Fruit fly (Drosophila melanogaster) whole organism, embryonic: ENCODE results near the gene Rpn1.

Experiments
- ATbp ChIP-seq: fragments of 200-800 bp; sonication (Bioruptor generic); optimal IDR thresholded peaks from 2 replicates; lab custom pipeline; 2017; ENCODE audit warnings: missing biosample characterization, mild to moderate bottlenecking, missing genetic modification characterization, missing genetic modification reagents
- B-H2 ChIP-seq: fragments of 200-800 bp; sonication (Bioruptor generic); optimal IDR thresholded peaks from 2 replicates; lab custom pipeline; 2018; ENCODE audit warnings: missing biosample characterization, mild to moderate bottlenecking, missing genetic modification characterization
- CG11247 ChIP-seq: fragments of 200-800 bp; sonication (Bioruptor generic); IDR thresholded peaks from 2 replicates; pipeline ENCODE4 v1.3.6; 2022; ENCODE audit warnings: missing biosample characterization, missing genetic modification characterization
- CG11696 ChIP-seq: fragments of 200-800 bp; sonication (Bioruptor generic); IDR thresholded peaks from 2 replicates; pipeline ENCODE4 v1.3.6; 2022; ENCODE audit warnings: missing biosample characterization, missing genetic modification characterization
- CG12769 ChIP-seq: fragments of 200-800 bp; sonication (Bioruptor generic); optimal IDR thresholded peaks from 2 replicates; lab custom pipeline; 2019; ENCODE audit warnings: missing biosample characterization, mild to moderate bottlenecking, missing genetic modification characterization, moderate library complexity
- CG15479 ChIP-seq: fragments of 200-800 bp; sonication (Bioruptor generic); optimal IDR thresholded peaks from 3 replicates; lab custom pipeline; 2019; ENCODE audit warnings: missing biosample characterization, mild to moderate bottlenecking, missing genetic modification characterization, moderate library complexity
- CG17361 ChIP-seq: fragments of 200-800 bp; sonication (Bioruptor generic); IDR thresholded peaks from 3 replicates; pipeline ENCODE4 v1.3.6; 2022; ENCODE audit warnings: missing biosample characterization, missing genetic modification characterization
- CG17802 ChIP-seq: fragments of 200-800 bp; sonication (Bioruptor generic); optimal IDR thresholded peaks from 2 replicates; lab custom pipeline; 2018; ENCODE audit warnings: missing biosample characterization, mild to moderate bottlenecking, missing genetic modification characterization, moderate library complexity
- CG30020 ChIP-seq: fragments of 200-800 bp; optimal IDR thresholded peaks from 2 replicates; lab custom pipeline; 2019; ENCODE audit warnings: missing biosample characterization, mild to moderate bottlenecking, missing genetic modification characterization, moderate library complexity
- CG3163 ChIP-seq: fragments of 200-800 bp; sonication (Bioruptor generic); optimal IDR thresholded peaks from 3 replicates; lab custom pipeline; 2016; ENCODE audit warnings: missing biosample characterization, missing genetic modification characterization
- CG32532 ChIP-seq: fragments of 200-800 bp; sonication (Bioruptor generic); IDR thresholded peaks from 2 replicates; pipeline ENCODE4 v1.3.6; 2022; ENCODE audit warnings: missing biosample characterization, missing genetic modification characterization
- CG4282 ChIP-seq: fragments of 200-800 bp; sonication (Bioruptor generic); optimal IDR thresholded peaks from 2 replicates; lab custom pipeline; 2016; ENCODE audit warnings: missing biosample characterization, missing genetic modification characterization
- CG43689 ChIP-seq: fragments of 200-800 bp; sonication (Bioruptor generic); IDR thresholded peaks from 2 replicates; pipeline ENCODE4 v1.3.6; 2022; ENCODE audit warnings: missing biosample characterization, missing genetic modification characterization
- CG4820 ChIP-seq: fragments of 200-800 bp; sonication (Bioruptor generic); optimal IDR thresholded peaks from 3 replicates; lab custom pipeline; 2016; ENCODE audit warnings: missing biosample characterization, missing genetic modification characterization
- CG6272 ChIP-seq: fragments of 200-800 bp; sonication (Bioruptor generic); IDR thresholded peaks from 2 replicates; pipeline ENCODE4 v1.3.6; 2022; ENCODE audit warnings: missing biosample characterization, missing genetic modification characterization
- Dad ChIP-seq: fragments of 200-800 bp; sonication (Bioruptor generic); optimal IDR thresholded peaks from 3 replicates; lab custom pipeline; 2016; ENCODE audit warnings: missing biosample characterization, missing genetic modification characterization
- Doc2 ChIP-seq: fragments of 200-800 bp; sonication (Bioruptor generic); IDR thresholded peaks from 2 replicates; pipeline ENCODE4 v1.3.6; 2022; ENCODE audit warnings: missing biosample characterization, missing genetic modification characterization
- Elba2 ChIP-seq: fragments of 200-800 bp; sonication (Bioruptor generic); optimal IDR thresholded peaks from 3 replicates; lab custom pipeline; 2016; ENCODE audit warnings: missing biosample characterization, missing genetic modification characterization
- Ets97D ChIP-seq: fragments of 200-800 bp; sonication (Bioruptor generic); optimal IDR thresholded peaks from 3 replicates; lab custom pipeline; 2016; ENCODE audit warnings: missing biosample characterization, missing genetic modification characterization
- H2.0 ChIP-seq: fragments of 200-800 bp; sonication (Bioruptor generic); IDR thresholded peaks from 2 replicates; pipeline ENCODE4 v1.3.6; 2022; ENCODE audit warnings: missing biosample characterization, missing genetic modification characterization
- HLH4C ChIP-seq: fragments of 200-800 bp; sonication (Bioruptor generic); IDR thresholded peaks from 3 replicates; pipeline ENCODE4 v1.3.6; 2022; ENCODE audit warnings: missing biosample characterization, missing genetic modification characterization; ENCODE audit not compliant: partially characterized antibody
- Lpt ChIP-seq: fragments of >200 bp; optimal IDR thresholded peaks from 2 replicates; lab custom pipeline; 2018; ENCODE audit warnings: missing biosample characterization, missing genetic modification characterization
- MESR4 ChIP-seq: fragments of 200-800 bp; sonication (Bioruptor generic); optimal IDR thresholded peaks from 2 replicates; lab custom pipeline; 2018; ENCODE audit warnings: missing biosample characterization, mild to moderate bottlenecking, missing genetic modification characterization, moderate library complexity
- Med ChIP-seq: fragments of 200-800 bp; sonication (Bioruptor generic); peaks from one replicate; lab custom pipeline; 2016; ENCODE audit warnings: missing biosample characterization, missing genetic modification characterization, mild to moderate bottlenecking, inconsistent platforms, moderate library complexity
- Optix ChIP-seq: fragments of 200-800 bp; sonication (Bioruptor generic); IDR thresholded peaks from 3 replicates; pipeline ENCODE4 v1.3.6; 2022; ENCODE audit warnings: missing biosample characterization, missing genetic modification characterization
- Ptx1 ChIP-seq: fragments of 200-800 bp; sonication (Bioruptor generic); IDR thresholded peaks from 2 replicates; pipeline ENCODE4 v1.3.6; 2022; ENCODE audit warnings: missing biosample characterization, missing genetic modification characterization
- Ravus ChIP-seq: fragments of 200-800 bp; sonication (Bioruptor generic); IDR thresholded peaks from 2 replicates; pipeline ENCODE4 v1.3.6; 2022; ENCODE audit warnings: missing biosample characterization, missing genetic modification characterization
- Vsx1 ChIP-seq: fragments of 200-800 bp; sonication (Bioruptor generic); optimal IDR thresholded peaks from 2 replicates; lab custom pipeline; 2017; ENCODE audit warnings: missing biosample characterization, mild to moderate bottlenecking, missing genetic modification characterization, missing genetic modification reagents
- ase ChIP-seq: fragments of 200-800 bp; sonication (Bioruptor generic); IDR thresholded peaks from 3 replicates; pipeline ENCODE4 v1.3.6; 2022; ENCODE audit warnings: missing biosample characterization, missing genetic modification characterization
- caup ChIP-seq: fragments of 200-800 bp; sonication (Bioruptor generic); optimal IDR thresholded peaks from 3 replicates; lab custom pipeline; 2017; ENCODE audit warnings: missing biosample characterization, mild to moderate bottlenecking, missing genetic modification characterization, moderate library complexity; ENCODE audit not compliant: severe bottlenecking
- ci ChIP-seq: fragments of 200-800 bp; sonication (Bioruptor generic); IDR thresholded peaks from 3 replicates; pipeline ENCODE4 v1.3.6; 2022; ENCODE audit warnings: missing biosample characterization, missing genetic modification characterization
- ems ChIP-seq: fragments of 200-800 bp; sonication (Bioruptor generic); optimal IDR thresholded peaks from 3 replicates; lab custom pipeline; 2016; ENCODE audit warnings: missing biosample characterization, missing genetic modification characterization
- esg ChIP-seq: fragments of 200-800 bp; sonication (Bioruptor generic); conservative IDR thresholded peaks from 2 replicates; pipeline ENCODE4 v1.3.6; 2022; ENCODE audit warnings: missing biosample characterization, missing genetic modification characterization
- fd102C ChIP-seq: fragments of 200-800 bp; sonication (Bioruptor generic); optimal IDR thresholded peaks from 2 replicates; lab custom pipeline; 2018; ENCODE audit warnings: missing biosample characterization, mild to moderate bottlenecking, missing genetic modification characterization, moderate library complexity
- gce ChIP-seq: fragments of 200-800 bp; sonication (Bioruptor generic); IDR thresholded peaks from 3 replicates; pipeline ENCODE4 v1.3.6; 2022; ENCODE audit warnings: missing biosample characterization, missing genetic modification characterization
- gem ChIP-seq: fragments of 200-800 bp; sonication (Bioruptor generic); optimal IDR thresholded peaks from 2 replicates; lab custom pipeline; 2019; ENCODE audit warnings: missing biosample characterization, mild to moderate bottlenecking, missing genetic modification characterization, moderate library complexity
- gsb ChIP-seq: fragments of 200-800 bp; sonication (Bioruptor generic); IDR thresholded peaks from 2 replicates; pipeline ENCODE4 v1.3.6; 2022; ENCODE audit warnings: missing biosample characterization, missing genetic modification characterization
- inv ChIP-seq: fragments of 200-800 bp; sonication (Bioruptor generic); IDR thresholded peaks from 2 replicates; pipeline ENCODE4 v1.3.6; 2022; ENCODE audit warnings: missing biosample characterization, missing genetic modification characterization; ENCODE audit not compliant: partially characterized antibody
- lilli ChIP-seq: fragments of 200-800 bp; sonication (Bioruptor generic); optimal IDR thresholded peaks from 3 replicates; lab custom pipeline; 2016; ENCODE audit warnings: missing biosample characterization, missing genetic modification characterization
- luna ChIP-seq: fragments of 200-800 bp; sonication (Bioruptor generic); optimal IDR thresholded peaks from 2 replicates; lab custom pipeline; 2016; ENCODE audit warnings: missing biosample characterization, missing genetic modification characterization
- sc ChIP-seq, 3 experiments: fragments of >200 bp in 2 of 3; fragments of 200-800 bp in 1 of 3; sonication (Bioruptor generic) in 1 of 3; optimal IDR thresholded peaks; 2 replicates in 2 of 3; 3 replicates in 1 of 3; lab custom pipeline; 2017; ENCODE audit warnings: mild to moderate bottlenecking in 1 of 3, missing biosample characterization in 1 of 3, missing genetic modification characterization in 1 of 3, missing genetic modification reagents in 1 of 3
- sd ChIP-seq: fragments of 200-800 bp; sonication (Bioruptor generic); optimal IDR thresholded peaks from 3 replicates; lab custom pipeline; 2018; ENCODE audit warnings: missing biosample characterization, mild to moderate bottlenecking, missing genetic modification characterization, moderate library complexity
- shn ChIP-seq: fragments of 200-800 bp; sonication (Bioruptor generic); optimal IDR thresholded peaks from 3 replicates; lab custom pipeline; 2016; ENCODE audit warnings: missing biosample characterization, missing genetic modification characterization
- sima ChIP-seq: fragments of 200-800 bp; sonication (Bioruptor generic); optimal IDR thresholded peaks from 2 replicates; lab custom pipeline; 2016; ENCODE audit warnings: missing biosample characterization, missing genetic modification characterization
- slou ChIP-seq: fragments of 200-800 bp; sonication (Bioruptor generic); optimal IDR thresholded peaks from 3 replicates; lab custom pipeline; 2016; ENCODE audit warnings: missing biosample characterization, missing genetic modification characterization
- ssp ChIP-seq: fragments of 200-800 bp; sonication (Bioruptor generic); IDR thresholded peaks from 2 replicates; pipeline ENCODE4 v1.3.6; 2022; ENCODE audit warnings: missing biosample characterization, missing genetic modification characterization
- sug ChIP-seq: fragments of 200-800 bp; optimal IDR thresholded peaks from 2 replicates; lab custom pipeline; 2019; ENCODE audit warnings: missing biosample characterization, mild to moderate bottlenecking, missing genetic modification characterization, moderate library complexity
- tgo ChIP-seq: fragments of 200-800 bp; sonication (Bioruptor generic); IDR thresholded peaks from 3 replicates; pipeline ENCODE4 v1.3.6; 2022; ENCODE audit warnings: missing biosample characterization, missing genetic modification characterization
- toy ChIP-seq: fragments of 200-800 bp; sonication (Bioruptor generic); IDR thresholded peaks from 2 replicates; pipeline ENCODE4 v1.3.6; 2022; ENCODE audit warnings: missing biosample characterization, missing genetic modification characterization

Rpn1 gene

dm6 chr3L:19902560-19903399, 12.1 kb upstream of the Rpn1 start (continued):
- TF ChIP-seq B-H2 (GFP tag; lab: Kevin White, UChicago) (peak; percentile 50), Ptx1 (GFP tag; lab: Robert Waterston, UW) (peak; percentile 96), CG43689 (no peak; the same call in none of the 2 replicates), CG11247 (GFP tag; lab: Robert Waterston, UW) (peak; percentile 90), shn (GFP tag; lab: Kevin White, UChicago) (peak; percentile 95), Med (GFP tag; lab: Kevin White, UChicago) (peak; percentile 99), esg (GFP tag; lab: Robert Waterston, UW) (peak; percentile 95), ci (GFP tag; lab: Robert Waterston, UW) (peak; percentile 96), slou (GFP tag; lab: Kevin White, UChicago) (peak; percentile 83), luna (GFP tag; lab: Kevin White, UChicago) (no peak), CG11696 (peak; percentile 81), Elba2 (GFP tag; lab: Kevin White, UChicago) (peak; percentile 13), CG17802 (tag; lab: Kevin White, UChicago) (peak; percentile 65), gce (GFP tag; lab: Robert Waterston, UW) (peak; percentile 57; the same call in 1 of the 3 replicates), HLH4C (no peak), ssp (peak; percentile 76), caup (GFP tag; lab: Kevin White, UChicago) (peak; percentile 96), CG32532 (GFP tag; lab: Robert Waterston, UW) (peak; percentile 96), CG3163 (GFP tag; lab: Kevin White, UChicago) (peak; percentile 84), Doc2 (no peak), Lpt (GFP tag; lab: Kevin White, UChicago) (no peak), fd102C (GFP tag; lab: Kevin White, UChicago) (no peak), CG4282 (GFP tag; lab: Kevin White, UChicago) (peak; percentile 93), H2.0 (GFP tag; lab: Robert Waterston, UW) (peak; percentile 94), Optix (GFP tag; lab: Robert Waterston, UW) (peak; percentile 94), CG4820 (GFP tag; lab: Kevin White, UChicago) (peak; percentile 78), inv (GFP tag; lab: Robert Waterston, UW) (no peak), sug (tag; lab: Kevin White, UChicago) (peak; percentile 75), MESR4 (peak; percentile 49), gem (tag; lab: Kevin White, UChicago) (peak; percentile 97), Dad (GFP tag; lab: Kevin White, UChicago) (peak; percentile 86), ems (GFP tag; lab: Kevin White, UChicago) (peak; percentile 93), Ravus (peak; percentile 79), sima (GFP tag; lab: Kevin White, UChicago) (peak; percentile 92), CG12769 (tag; lab: Kevin White, UChicago) (peak; percentile 98), ATbp (peak; percentile 85), CG17361 (GFP tag; lab: Robert Waterston, UW) (peak; percentile 72), gsb (GFP tag; lab: Robert Waterston, UW) (peak; percentile 94), CG15479 (GFP tag; lab: Kevin White, UChicago) (no peak), CG6272 (peak; percentile 84), sc (optimal IDR thresholded peaks at IDR 0.05; lab: Kevin White, UChicago) (no peak), sc (GFP tag; optimal IDR thresholded peaks at IDR 0.05; lab: Kevin White, UChicago) (peak; percentile 86), CG30020 (tag; lab: Kevin White, UChicago) (peak; percentile 64), sd (tag; lab: Kevin White, UChicago) (peak; percentile 79), lilli (GFP tag; lab: Kevin White, UChicago) (peak; percentile 97), Ets97D (GFP tag; lab: Kevin White, UChicago) (peak; percentile 79), ase (peak; percentile 86; the same call in 2 of the 3 replicates), Vsx1 (GFP tag; lab: Kevin White, UChicago) (peak; percentile 87), tgo (GFP tag; lab: Robert Waterston, UW) (peak; percentile 94), toy (peak; percentile 86)
